Worm (Caenorhabditis elegans): ENCODE measurements around the gene Y39A3CL.7.

DNA sequence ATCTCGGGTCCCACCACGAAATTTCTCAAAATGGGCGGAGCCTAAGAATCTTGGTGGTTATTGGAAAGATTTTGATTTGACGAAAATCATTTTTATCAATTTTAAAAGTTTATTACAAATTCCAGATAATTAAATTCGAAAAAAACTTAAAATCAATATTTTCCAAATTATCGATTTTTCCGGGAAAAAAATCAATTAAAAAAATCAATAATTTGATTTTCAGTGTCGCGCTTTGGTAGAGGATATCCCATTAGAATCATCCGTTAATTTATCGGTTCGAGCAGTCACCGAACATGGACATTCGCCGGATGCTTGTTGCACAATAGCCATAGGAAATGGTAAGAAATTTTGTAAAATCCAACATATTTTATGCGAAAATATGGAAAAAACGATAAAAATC lies 31.3 kb upstream of the Y39A3CL.7 start:
- TF ChIP-seq him-1 (tag; optimal IDR thresholded peaks at IDR 0.05): no peak
- TF ChIP-seq dao-5 (tag; optimal IDR thresholded peaks at IDR 0.05): no peak
- TF ChIP-seq W03F9.2 (tag; optimal IDR thresholded peaks at IDR 0.05): no peak

All from whole organism, L4/young adult.